Worm (Caenorhabditis elegans) whole organism, L1 larva: ENCODE measurements around the gene T05C7.4.

Experiments used
- fkh-10 ChIP-seq: sonication (generic microtip); optimal IDR thresholded peaks from 2 replicates; lab custom pipeline; 2017; ENCODE audit warnings: missing biosample characterization, missing genetic modification reagents, missing genetic modification characterization
- lin-39 ChIP-seq: fragments of 150-350 bp; optimal IDR thresholded peaks from 2 replicates; lab custom pipeline; 2014; ENCODE audit warnings: missing biosample characterization, missing genetic modification reagents, missing genetic modification characterization
- mab-9 ChIP-seq: fragments of 200-800 bp; sonication (Bioruptor generic); IDR thresholded peaks from 2 replicates; pipeline ENCODE4 v1.3.6; 2022; ENCODE audit warnings: missing genetic modification reagents, missing genetic modification characterization, missing compliant biosample characterization
- nhr-28 ChIP-seq: fragments of 150-350 bp; optimal IDR thresholded peaks from 2 replicates; lab custom pipeline; 2014; ENCODE audit warnings: missing biosample characterization, missing genetic modification characterization
- nhr-76 ChIP-seq: sonication (generic microtip); optimal IDR thresholded peaks from 2 replicates; lab custom pipeline; 2017; ENCODE audit warnings: missing biosample characterization, missing genetic modification characterization
- unc-98 ChIP-seq: fragments of 200-800 bp; sonication (Bioruptor generic); IDR thresholded peaks from 2 replicates; pipeline ENCODE4 v1.3.6; 2022; ENCODE audit warnings: missing genetic modification characterization, missing compliant biosample characterization

- TF ChIP-seq nhr-76, result no peak
- TF ChIP-seq unc-98 (GFP tag; lab: Robert Waterston, UW), result no peak
- TF ChIP-seq fkh-10 (GFP tag; lab: Kevin White, UChicago), result no peak
- no peak for TF ChIP-seq lin-39 (tag; lab: Kevin White, UChicago)
- TF ChIP-seq mab-9 (GFP tag; lab: Robert Waterston, UW), result no peak
- no peak for TF ChIP-seq nhr-28 (tag; lab: Kevin White, UChicago)
These were observed 4.7 kb downstream of the T05C7.4 start, which contains the start of gene frm-5.1 for ce11 chrIV:48780-49179.
